Worm (Caenorhabditis elegans) whole organism, late embryonic: ENCODE measurements around the gene R148.5.

Source experiments
- C08G9.2 ChIP-seq: sonication (generic microtip); optimal IDR thresholded peaks from 2 replicates; lab custom pipeline; 2016; ENCODE audit warnings: mild to moderate bottlenecking, missing genetic modification characterization, moderate library complexity, missing compliant biosample characterization
- T23F11.4 ChIP-seq: fragments of 200-800 bp; sonication (Bioruptor generic); optimal IDR thresholded peaks from 2 replicates; lab custom pipeline; 2018; ENCODE audit warnings: mild to moderate bottlenecking, missing genetic modification characterization, missing compliant biosample characterization
- Y22D7AL.16 ChIP-seq: sonication (generic microtip); optimal IDR thresholded peaks from 2 replicates; lab custom pipeline; 2016; ENCODE audit warnings: missing genetic modification characterization, missing compliant biosample characterization
- ama-1 ChIP-seq: fragments of 150-350 bp; optimal IDR thresholded peaks from 2 replicates; lab custom pipeline; 2014
- lin-11 ChIP-seq: fragments of 200-800 bp; sonication (Bioruptor generic); optimal IDR thresholded peaks from 2 replicates; lab custom pipeline; 2018; ENCODE audit warnings: mild to moderate bottlenecking, missing genetic modification characterization, missing compliant biosample characterization
- nfya-1 ChIP-seq: sonication (generic microtip); optimal IDR thresholded peaks from 2 replicates; lab custom pipeline; 2017; ENCODE audit warnings: missing genetic modification characterization, mild to moderate bottlenecking, missing compliant biosample characterization, antibody characterized with exemption, moderate library complexity
- nhr-11 ChIP-seq: fragments of 150-350 bp; optimal IDR thresholded peaks from 2 replicates; lab custom pipeline; 2014; ENCODE audit warnings: missing biosample characterization, missing genetic modification characterization
- nhr-232 ChIP-seq: sonication (generic microtip); optimal IDR thresholded peaks from 2 replicates; lab custom pipeline; 2016; ENCODE audit warnings: missing genetic modification characterization, missing compliant biosample characterization
- pros-1 ChIP-seq: fragments of 150-350 bp; optimal IDR thresholded peaks from 2 replicates; lab custom pipeline; 2014; ENCODE audit warnings: missing biosample characterization, missing genetic modification reagents, missing genetic modification characterization
- unc-86 ChIP-seq: sonication (generic microtip); optimal IDR thresholded peaks from 2 replicates; lab custom pipeline; 2016; ENCODE audit warnings: missing genetic modification characterization, missing compliant biosample characterization

DNA sequence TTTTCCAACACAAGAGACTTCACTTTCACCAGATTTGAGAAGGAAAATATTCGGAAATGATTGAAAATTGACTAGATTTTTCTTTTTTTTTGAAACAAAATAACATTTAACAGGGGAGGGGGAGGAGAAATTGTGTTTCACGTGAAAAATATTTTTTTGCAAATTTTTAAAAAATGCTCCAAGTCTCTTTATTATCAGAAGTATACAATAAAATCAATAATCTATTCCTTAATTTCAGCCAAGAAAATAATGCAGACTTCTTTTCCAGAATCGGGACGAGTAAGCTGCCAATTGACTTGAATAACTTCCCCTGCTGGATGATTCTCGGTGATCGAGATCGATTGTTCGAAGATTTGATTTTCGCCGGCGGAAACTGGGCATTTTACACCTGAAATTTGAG is 32.9 kb downstream of the R148.5 start, which contains the start of gene R148.7:
- TF ChIP-seq Y22D7AL.16: no peak
- no peak for TF ChIP-seq lin-11 (tag; lab: Kevin White, UChicago)
- no peak for TF ChIP-seq pros-1 (tag; lab: Kevin White, UChicago)
- TF ChIP-seq C08G9.2 (tag; lab: Kevin White, UChicago): no peak
- TF ChIP-seq nhr-11: no peak
- TF ChIP-seq nhr-232: no peak
- no peak for TF ChIP-seq unc-86 (tag; lab: Kevin White, UChicago)
- TF ChIP-seq T23F11.4 (GFP tag; lab: Kevin White, UChicago): no peak
- no peak for TF ChIP-seq ama-1
- no peak for TF ChIP-seq nfya-1 (tag; lab: Kevin White, UChicago)
